Worm (Caenorhabditis elegans) whole organism, L4 larva: ENCODE results near the gene Y7A5A.24.

Experiments
- D1046.2 ChIP-seq: fragments of 200-800 bp; sonication (Bioruptor generic); IDR thresholded peaks from 2 replicates; pipeline ENCODE4 v1.3.6; 2022; ENCODE audit warnings: missing genetic modification characterization, missing compliant biosample characterization
- F26F4.8 ChIP-seq: fragments of 200-800 bp; sonication (Bioruptor generic); conservative IDR thresholded peaks from 2 replicates; pipeline ENCODE4 v1.3.6; 2022; ENCODE audit warnings: missing genetic modification characterization, missing compliant biosample characterization
- T20F7.1 ChIP-seq: fragments of 200-800 bp; sonication (Bioruptor generic); optimal IDR thresholded peaks from 2 replicates; lab custom pipeline; 2018; ENCODE audit warnings: mild to moderate bottlenecking, missing genetic modification characterization, missing compliant biosample characterization
- Y105C5A.15 ChIP-seq: fragments of 200-800 bp; sonication (Bioruptor generic); IDR thresholded peaks from 2 replicates; pipeline ENCODE4 v1.3.6; 2022; ENCODE audit warnings: missing genetic modification characterization, missing compliant biosample characterization
- Y5F2A.4 ChIP-seq: fragments of 200-800 bp; sonication (Bioruptor generic); optimal IDR thresholded peaks from 2 replicates; lab custom pipeline; 2018; ENCODE audit warnings: mild to moderate bottlenecking, missing genetic modification characterization, missing compliant biosample characterization
- ZK546.5 ChIP-seq, 2 experiments: sonication (generic microtip); optimal IDR thresholded peaks; 2 replicates each; lab custom pipeline; 2017; ENCODE audit warnings: missing biosample characterization in 2 of 2, missing genetic modification characterization in 2 of 2
- aly-2 ChIP-seq: sonication (generic microtip); optimal IDR thresholded peaks from 2 replicates; lab custom pipeline; 2018; ENCODE audit warnings: missing biosample characterization, missing genetic modification characterization
- arid-1 ChIP-seq: fragments of 200-800 bp; sonication (Bioruptor generic); conservative IDR thresholded peaks from 2 replicates; pipeline ENCODE4 v1.3.6; 2022; ENCODE audit warnings: missing genetic modification reagents, missing genetic modification characterization, missing compliant biosample characterization
- attf-4 ChIP-seq: sonication (generic microtip); optimal IDR thresholded peaks from 3 replicates; lab custom pipeline; 2017; ENCODE audit warnings: missing biosample characterization, missing genetic modification characterization
- ceh-28 ChIP-seq: fragments of 150-350 bp; optimal IDR thresholded peaks from 2 replicates; lab custom pipeline; 2014; ENCODE audit warnings: missing biosample characterization, missing genetic modification reagents, missing genetic modification characterization
- ces-1 ChIP-seq: fragments of 150-350 bp; sonication (generic microtip); optimal IDR thresholded peaks from 4 replicates; lab custom pipeline; 2014; ENCODE audit warnings: missing biosample characterization, missing genetic modification reagents, missing genetic modification characterization
- ctbp-1 ChIP-seq: fragments of 200-800 bp; sonication (Bioruptor generic); IDR thresholded peaks from 2 replicates; pipeline ENCODE4 v1.3.6; 2022; ENCODE audit warnings: missing genetic modification reagents, missing genetic modification characterization, missing compliant biosample characterization
- daf-16 ChIP-seq, 3 experiments: sonication (generic microtip); optimal IDR thresholded peaks; 2 replicates each; lab custom pipeline; 2016 to 2017; ENCODE audit warnings: missing genetic modification characterization in 3 of 3, missing genetic modification reagents in 3 of 3, mild to moderate bottlenecking in 2 of 3, missing compliant biosample characterization in 2 of 3, missing biosample characterization in 1 of 3, moderate library complexity in 1 of 3
- daf-19 ChIP-seq: fragments of 200-800 bp; sonication (Bioruptor generic); conservative IDR thresholded peaks from 2 replicates; pipeline ENCODE4 v1.3.6; 2022; ENCODE audit warnings: missing genetic modification characterization, missing compliant biosample characterization
- daf-8 ChIP-seq: fragments of 200-800 bp; sonication (Bioruptor generic); IDR thresholded peaks from 2 replicates; pipeline ENCODE4 v1.3.6; 2022; ENCODE audit warnings: missing genetic modification characterization, missing compliant biosample characterization
- dmd-6 ChIP-seq: fragments of 200-800 bp; sonication (Bioruptor generic); IDR thresholded peaks from 2 replicates; pipeline ENCODE4 v1.3.6; 2022; ENCODE audit warnings: missing genetic modification reagents, missing genetic modification characterization, missing compliant biosample characterization
- dmd-9 ChIP-seq: fragments of 200-800 bp; sonication (Bioruptor generic); IDR thresholded peaks from 2 replicates; pipeline ENCODE4 v1.3.6; 2022; ENCODE audit warnings: missing genetic modification reagents, missing genetic modification characterization, missing compliant biosample characterization
- dpl-1 ChIP-seq: fragments of 150-350 bp; optimal IDR thresholded peaks from 2 replicates; lab custom pipeline; 2014; ENCODE audit warnings: missing biosample characterization, missing genetic modification reagents, missing genetic modification characterization
- duxl-1 ChIP-seq: sonication (generic microtip); optimal IDR thresholded peaks from 2 replicates; lab custom pipeline; 2016; ENCODE audit warnings: mild to moderate bottlenecking, missing genetic modification characterization, moderate library complexity, missing compliant biosample characterization; ENCODE audit not compliant: poor library complexity
- egl-27 ChIP-seq: sonication (generic microtip); optimal IDR thresholded peaks from 3 replicates; lab custom pipeline; 2017; ENCODE audit warnings: missing biosample characterization, missing genetic modification reagents, missing genetic modification characterization
- fkh-10 ChIP-seq: fragments of 150-350 bp; optimal IDR thresholded peaks from 2 replicates; lab custom pipeline; 2014; ENCODE audit warnings: missing biosample characterization, missing genetic modification reagents, missing genetic modification characterization
- fos-1 ChIP-seq: fragments of 150-350 bp; optimal IDR thresholded peaks from 2 replicates; lab custom pipeline; 2014; ENCODE audit warnings: missing biosample characterization, missing genetic modification characterization
- gei-8 ChIP-seq: fragments of 200-800 bp; sonication (Bioruptor generic); optimal IDR thresholded peaks from 2 replicates; lab custom pipeline; 2018; ENCODE audit warnings: mild to moderate bottlenecking, missing genetic modification characterization, missing compliant biosample characterization
- hlh-30 ChIP-seq: sonication (generic microtip); optimal IDR thresholded peaks from 2 replicates; lab custom pipeline; 2017; ENCODE audit warnings: antibody characterized with exemption, mild to moderate bottlenecking, missing genetic modification characterization, missing compliant biosample characterization; ENCODE audit not compliant: insufficient read depth
- jun-1 ChIP-seq: fragments of 150-350 bp; optimal IDR thresholded peaks from 2 replicates; lab custom pipeline; 2014; ENCODE audit warnings: missing biosample characterization, missing genetic modification reagents, missing genetic modification characterization
- lim-7 ChIP-seq: fragments of 200-800 bp; sonication (Bioruptor generic); IDR thresholded peaks from 2 replicates; pipeline ENCODE4 v1.3.6; 2022; ENCODE audit warnings: missing genetic modification characterization, missing compliant biosample characterization
- lin-13 ChIP-seq: fragments of 150-350 bp; optimal IDR thresholded peaks from 2 replicates; lab custom pipeline; 2014; ENCODE audit warnings: missing biosample characterization, missing genetic modification reagents, missing genetic modification characterization
- lin-15B ChIP-seq: fragments of 150-350 bp; sonication (generic microtip); optimal IDR thresholded peaks from 3 replicates; lab custom pipeline; 2014; ENCODE audit warnings: missing biosample characterization, missing genetic modification characterization
- lsy-2 ChIP-seq, 2 experiments: fragments of 150-350 bp in 1 of 2; sonication (generic microtip) in 1 of 2; optimal IDR thresholded peaks; 2 replicates each; lab custom pipeline; 2014 to 2017; ENCODE audit warnings: missing biosample characterization in 2 of 2, missing genetic modification characterization in 2 of 2
- madf-9 ChIP-seq: fragments of 200-800 bp; sonication (Bioruptor generic); conservative IDR thresholded peaks from 2 replicates; pipeline ENCODE4 v1.3.6; 2022; ENCODE audit warnings: missing genetic modification reagents, missing genetic modification characterization, missing compliant biosample characterization
- mdl-1 ChIP-seq, 2 experiments: fragments of 150-350 bp in 1 of 2; sonication (generic microtip) in 1 of 2; optimal IDR thresholded peaks; 2 replicates each; lab custom pipeline; 2014 to 2017; ENCODE audit warnings: missing biosample characterization in 2 of 2, missing genetic modification characterization in 2 of 2
- mep-1 ChIP-seq: fragments of 150-350 bp; sonication (generic microtip); optimal IDR thresholded peaks from 3 replicates; lab custom pipeline; 2014; ENCODE audit warnings: missing biosample characterization, missing genetic modification characterization
- mes-2 ChIP-seq: sonication (generic microtip); optimal IDR thresholded peaks from 2 replicates; lab custom pipeline; 2016; ENCODE audit warnings: missing genotype, mild to moderate bottlenecking, missing genetic modification characterization, missing compliant biosample characterization; ENCODE audit not compliant: poor library complexity, severe bottlenecking
- mxl-2 ChIP-seq: fragments of 200-800 bp; sonication (Bioruptor generic); conservative IDR thresholded peaks from 2 replicates; pipeline ENCODE4 v1.3.6; 2022; ENCODE audit warnings: missing genetic modification reagents, missing genetic modification characterization, missing compliant biosample characterization
- nhr-102 ChIP-seq: sonication (generic microtip); optimal IDR thresholded peaks from 2 replicates; lab custom pipeline; 2016; ENCODE audit warnings: mild to moderate bottlenecking, missing genetic modification characterization, moderate library complexity, missing compliant biosample characterization
- nhr-111 ChIP-seq: fragments of 200-800 bp; sonication (Bioruptor generic); optimal IDR thresholded peaks from 2 replicates; lab custom pipeline; 2018; ENCODE audit warnings: mild to moderate bottlenecking, missing genetic modification characterization, missing compliant biosample characterization
- nhr-41 ChIP-seq: fragments of 200-800 bp; sonication (Bioruptor generic); IDR thresholded peaks from 2 replicates; pipeline ENCODE4 v1.3.6; 2022; ENCODE audit warnings: missing genetic modification reagents, missing genetic modification characterization, missing compliant biosample characterization
- nhr-42 ChIP-seq: fragments of 200-800 bp; sonication (Bioruptor generic); IDR thresholded peaks from 2 replicates; pipeline ENCODE4 v1.3.6; 2022; ENCODE audit warnings: missing genetic modification characterization, missing compliant biosample characterization
- nhr-6 ChIP-seq: fragments of 150-350 bp; optimal IDR thresholded peaks from 2 replicates; lab custom pipeline; 2014; ENCODE audit warnings: missing biosample characterization, missing genetic modification characterization
- nhr-76 ChIP-seq: fragments of 150-350 bp; optimal IDR thresholded peaks from 2 replicates; lab custom pipeline; 2014; ENCODE audit warnings: missing biosample characterization, missing genetic modification characterization
- php-3 ChIP-seq: fragments of 200-800 bp; sonication (Bioruptor generic); IDR thresholded peaks from 2 replicates; pipeline ENCODE4 v1.3.6; 2022; ENCODE audit warnings: missing genetic modification reagents, missing genetic modification characterization, missing compliant biosample characterization
- set-16 ChIP-seq: fragments of 200-800 bp; sonication (Bioruptor generic); IDR thresholded peaks from 2 replicates; pipeline ENCODE4 v1.3.6; 2022; ENCODE audit warnings: missing genetic modification reagents, missing genetic modification characterization, missing compliant biosample characterization
- skn-1 ChIP-seq: fragments of 150-350 bp; optimal IDR thresholded peaks from 2 replicates; lab custom pipeline; 2014; ENCODE audit warnings: missing biosample characterization, missing genetic modification characterization
- snpc-1.2 ChIP-seq: fragments of 200-800 bp; sonication (Bioruptor generic); IDR thresholded peaks from 2 replicates; pipeline ENCODE4 v1.3.6; 2022; ENCODE audit warnings: missing genetic modification reagents, missing genetic modification characterization, missing compliant biosample characterization
- snpc-4 ChIP-seq: fragments of 150-350 bp; optimal IDR thresholded peaks from 2 replicates; lab custom pipeline; 2014; ENCODE audit warnings: missing biosample characterization, missing genetic modification characterization
- spr-3 ChIP-seq: fragments of 200-800 bp; sonication (Bioruptor generic); optimal IDR thresholded peaks from 2 replicates; lab custom pipeline; 2018; ENCODE audit warnings: mild to moderate bottlenecking, missing genetic modification characterization, missing compliant biosample characterization
- unc-130 ChIP-seq: sonication (generic microtip); optimal IDR thresholded peaks from 2 replicates; lab custom pipeline; 2016; ENCODE audit warnings: missing genetic modification reagents, missing genetic modification characterization, missing compliant biosample characterization
- zag-1 ChIP-seq: fragments of 150-350 bp; optimal IDR thresholded peaks from 2 replicates; lab custom pipeline; 2014; ENCODE audit warnings: missing biosample characterization, missing genetic modification characterization
- zfp-2 ChIP-seq: sonication (generic microtip); optimal IDR thresholded peaks from 2 replicates; lab custom pipeline; 2016; ENCODE audit warnings: mild to moderate bottlenecking, missing genetic modification characterization, missing compliant biosample characterization
- zip-11 ChIP-seq: fragments of 200-800 bp; sonication (Bioruptor generic); IDR thresholded peaks from 2 replicates; pipeline ENCODE4 v1.3.6; 2022; ENCODE audit warnings: missing genetic modification characterization, missing compliant biosample characterization
- ztf-11 ChIP-seq: fragments of 150-350 bp; optimal IDR thresholded peaks from 2 replicates; lab custom pipeline; 2014; ENCODE audit warnings: missing biosample characterization, missing genetic modification characterization

The Y7A5A.24 gene

DNA sequence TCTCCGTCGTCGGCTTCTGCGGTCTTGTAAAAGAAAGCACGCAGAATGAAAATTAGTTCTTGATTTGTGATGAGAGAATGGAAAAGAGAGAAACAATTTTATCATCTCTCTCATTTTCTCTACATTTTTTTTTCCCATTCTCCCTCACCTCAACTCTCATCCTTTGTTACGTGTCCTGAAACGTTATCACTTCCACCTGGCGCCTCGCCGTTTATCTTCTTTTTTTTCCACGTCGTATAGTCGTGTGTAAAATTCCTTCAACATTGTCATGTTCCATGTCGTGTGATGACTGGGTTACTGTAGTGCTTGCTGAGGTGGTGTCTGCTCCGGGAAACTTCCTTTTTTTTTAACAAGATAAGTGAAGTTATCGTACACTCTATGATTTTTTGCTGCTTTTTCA, 2.4 kb downstream of the Y7A5A.24 start:
- TF ChIP-seq attf-4 (tag; lab: Kevin White, UChicago) (no peak), daf-19 (GFP tag; lab: Robert Waterston, UW) (no peak), gei-8 (no peak), hlh-30 (tag; lab: Kevin White, UChicago) (peak; percentile 90), nhr-42 (GFP tag; lab: Robert Waterston, UW) (no peak), nhr-76 (tag; lab: Kevin White, UChicago) (no peak), mxl-2 (GFP tag; lab: Robert Waterston, UW) (no peak), ces-1 (GFP tag; lab: Kevin White, UChicago) (no peak), dpl-1 (no peak), jun-1 (tag; lab: Kevin White, UChicago) (no peak), ZK546.5 (tag; optimal IDR thresholded peaks at IDR 0.05; lab: Kevin White, UChicago) (no peak), T20F7.1 (GFP tag; lab: Kevin White, UChicago) (peak; percentile 65), daf-8 (GFP tag; lab: Robert Waterston, UW) (no peak), zfp-2 (tag; lab: Kevin White, UChicago) (no peak), mep-1 (tag; lab: Kevin White, UChicago) (peak; percentile 76), zip-11 (no peak), php-3 (GFP tag; lab: Robert Waterston, UW) (peak; percentile 53; the same call in 1 of the 2 replicates), madf-9 (no peak), lin-13 (peak; percentile 35), skn-1 (tag; lab: Kevin White, UChicago) (no peak), daf-16 (GFP tag; optimal IDR thresholded peaks at IDR 0.05; lab: Kevin White, UChicago) (peak in 1 of 2 experiments; percentile 29), daf-16 (tag; optimal IDR thresholded peaks at IDR 0.05; lab: Kevin White, UChicago) (peak; percentile 78), duxl-1 (tag; lab: Kevin White, UChicago) (no peak), Y105C5A.15 (no peak), egl-27 (tag; lab: Kevin White, UChicago) (no peak), snpc-4 (no peak), spr-3 (GFP tag; lab: Kevin White, UChicago) (no peak), mes-2 (peak; percentile 42), nhr-111 (GFP tag; lab: Kevin White, UChicago) (no peak), unc-130 (GFP tag; lab: Kevin White, UChicago) (no peak), fkh-10 (GFP tag; lab: Kevin White, UChicago) (no peak), ceh-28 (no peak), Y5F2A.4 (GFP tag; lab: Kevin White, UChicago) (no peak), dmd-6 (GFP tag; lab: Robert Waterston, UW) (peak; percentile 93), fos-1 (no peak), aly-2 (tag; lab: Kevin White, UChicago) (no peak), dmd-9 (GFP tag; lab: Robert Waterston, UW) (no peak), ctbp-1 (GFP tag; lab: Robert Waterston, UW) (0 out of 2 replicates have a peak, but pooled peaks have one; percentile 11), lsy-2 (tag; optimal IDR thresholded peaks at IDR 0.05; lab: Kevin White, UChicago) (peak; percentile 34 to 89), arid-1 (GFP tag; lab: Robert Waterston, UW) (no peak), mdl-1 (tag; optimal IDR thresholded peaks at IDR 0.05; lab: Kevin White, UChicago) (peak in 1 of 2 experiments; percentile 61), ztf-11 (tag; lab: Kevin White, UChicago) (no peak), nhr-102 (tag; lab: Kevin White, UChicago) (peak; percentile 37), lin-15B (no peak), nhr-6 (tag; lab: Kevin White, UChicago) (no peak), zag-1 (tag; lab: Kevin White, UChicago) (no peak), set-16 (GFP tag; lab: Robert Waterston, UW) (no peak), F26F4.8 (GFP tag; lab: Robert Waterston, UW) (no peak), D1046.2 (GFP tag; lab: Robert Waterston, UW) (no peak), nhr-41 (no peak), snpc-1.2 (no peak), lim-7 (no peak)
